Worm (Caenorhabditis elegans): ENCODE data around the gene K02E7.7.
"Not testable (repeated sequence)": the region's sequence is repeated elsewhere in the genome, so short reads cannot be mapped to it uniquely, and the experiment has no call there.

DNA sequence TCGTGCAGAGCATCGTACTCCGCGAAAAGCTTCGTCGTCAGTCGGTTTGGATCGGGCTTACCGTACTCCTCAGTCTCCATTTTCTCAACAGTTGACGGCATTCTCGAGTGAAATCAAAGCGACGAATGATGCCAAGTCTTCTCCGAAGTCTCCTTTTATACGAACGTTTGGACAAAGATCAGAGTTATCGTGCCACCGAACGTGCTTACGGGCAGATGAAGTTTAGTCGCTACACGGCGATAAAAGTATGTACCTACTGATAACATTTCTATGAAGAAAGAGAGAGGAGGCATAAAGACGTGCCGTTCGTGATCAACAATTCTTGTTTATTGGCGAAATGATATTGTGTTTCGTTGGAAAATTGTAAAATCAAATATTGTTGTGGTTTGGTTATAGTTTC is 48.4 kb upstream of the K02E7.7 start, which contains the start of gene F45D11.14:
- not testable (repeated sequence) for TF ChIP-seq nhr-237, jun-1 (tag; optimal IDR thresholded peaks at IDR 0.05)
